Fruit fly (Drosophila melanogaster): ENCODE data around the gene CG32277.

DNA sequence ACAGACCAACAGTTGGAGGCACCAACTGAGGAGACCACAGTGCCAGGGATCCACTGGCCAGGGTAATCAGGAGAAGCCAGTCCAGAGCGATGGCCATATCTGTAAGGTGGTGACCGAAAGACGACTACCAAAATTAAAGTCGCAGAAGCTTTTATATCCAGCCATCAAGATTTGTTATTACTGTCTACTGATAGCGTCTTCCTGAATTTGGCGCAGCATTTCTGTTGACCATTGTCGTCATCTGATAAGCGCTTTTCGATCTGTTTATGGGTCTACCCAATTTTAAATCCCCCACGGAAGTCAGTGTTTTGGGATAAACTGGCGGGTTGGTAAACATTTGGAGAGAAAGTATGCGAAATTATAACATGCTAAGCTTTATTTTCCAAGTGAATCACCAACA lies 32.8 kb downstream of the CG32277 start, which contains the start of gene CG14963:
- TF ChIP-seq fd96Ca (GFP tag; IDR thresholded peaks at IDR 0.05), result no peak
- no peak for TF ChIP-seq CG32121 (GFP tag; IDR thresholded peaks at IDR 0.05)
- TF ChIP-seq CG4496 (GFP tag; IDR thresholded peaks at IDR 0.05), result no peak
- no peak for TF ChIP-seq CG15710 (tag; optimal IDR thresholded peaks at IDR 0.05)
- TF ChIP-seq Pif1B (GFP tag; optimal IDR thresholded peaks at IDR 0.05), result no peak
- no peak for TF ChIP-seq CG34367 (tag; optimal IDR thresholded peaks at IDR 0.05)
- TF ChIP-seq rn (GFP tag; IDR thresholded peaks at IDR 0.05), result no peak
- TF ChIP-seq CG14655 (GFP tag; optimal IDR thresholded peaks at IDR 0.05), result no peak

Data from whole organism, pupa.